Fruit fly (Drosophila melanogaster): ENCODE results near the gene CG8034.

- TF ChIP-seq CG8478 (optimal IDR thresholded peaks at IDR 0.05) (no peak), CTCF (optimal IDR thresholded peaks at IDR 0.05) (no peak)
Measured at dm6 chrX:19265802-19266479, 32.0 kb downstream of the CG8034 start.
